Worm (Caenorhabditis elegans) whole organism, L1 larva: ENCODE results near the gene fbxl-1.

Experiments used
- F16B12.6 ChIP-seq: fragments of 150-350 bp; optimal IDR thresholded peaks from 2 replicates; lab custom pipeline; 2014; ENCODE audit warnings: missing biosample characterization, missing genetic modification characterization
- dsc-1 ChIP-seq: sonication (generic microtip); optimal IDR thresholded peaks from 2 replicates; lab custom pipeline; 2016; ENCODE audit warnings: mild to moderate bottlenecking, missing genetic modification characterization, missing compliant biosample characterization
- efl-1 ChIP-seq, 4 experiments: fragments of 150-350 bp; optimal IDR thresholded peaks in 3 of 4; peaks in 1 of 4; 1 replicate in 1 of 4; 2 replicates in 3 of 4; lab custom pipeline; 2014; ENCODE audit warnings: missing biosample characterization in 2 of 4, missing genetic modification characterization in 2 of 4, missing genetic modification reagents in 2 of 4
- elt-2 ChIP-seq: sonication (generic microtip); optimal IDR thresholded peaks from 2 replicates; lab custom pipeline; 2016; ENCODE audit warnings: missing genetic modification characterization, mild to moderate bottlenecking, inconsistent platforms, missing compliant biosample characterization, missing genetic modification reagents
- elt-3 ChIP-seq, 6 experiments: fragments of 150-350 bp in 1 of 6; sonication (generic microtip); optimal IDR thresholded peaks; 2 replicates each; lab custom pipeline; 2017 to 2018; ENCODE audit warnings: missing biosample characterization in 6 of 6, missing genetic modification characterization in 6 of 6, inconsistent platforms in 1 of 6
- ets-5 ChIP-seq: fragments of 200-800 bp; sonication (Bioruptor generic); IDR thresholded peaks from 2 replicates; pipeline ENCODE4 v1.3.6; 2022; ENCODE audit warnings: missing genetic modification characterization, missing compliant biosample characterization
- lin-13 ChIP-seq: fragments of 150-350 bp; optimal IDR thresholded peaks from 2 replicates; lab custom pipeline; 2014; ENCODE audit warnings: missing biosample characterization, missing genetic modification reagents, missing genetic modification characterization
- lin-14 ChIP-seq: fragments of 200-800 bp; sonication (Bioruptor generic); optimal IDR thresholded peaks from 2 replicates; lab custom pipeline; 2018; ENCODE audit warnings: mild to moderate bottlenecking, missing genetic modification characterization, moderate library complexity, missing compliant biosample characterization
- lin-39 ChIP-seq: fragments of 150-350 bp; optimal IDR thresholded peaks from 2 replicates; lab custom pipeline; 2014; ENCODE audit warnings: missing biosample characterization, missing genetic modification reagents, missing genetic modification characterization
- lir-3 ChIP-seq: sonication (generic microtip); optimal IDR thresholded peaks from 2 replicates; lab custom pipeline; 2016; ENCODE audit warnings: mild to moderate bottlenecking, missing genetic modification characterization, moderate library complexity, missing compliant biosample characterization; ENCODE audit not compliant: poor library complexity
- mab-9 ChIP-seq: fragments of 200-800 bp; sonication (Bioruptor generic); IDR thresholded peaks from 2 replicates; pipeline ENCODE4 v1.3.6; 2022; ENCODE audit warnings: missing genetic modification reagents, missing genetic modification characterization, missing compliant biosample characterization
- nhr-77 ChIP-seq: fragments of 150-350 bp; optimal IDR thresholded peaks from 2 replicates; lab custom pipeline; 2014; ENCODE audit warnings: missing biosample characterization, missing genetic modification characterization
- nhr-84 ChIP-seq: sonication (generic microtip); optimal IDR thresholded peaks from 2 replicates; lab custom pipeline; 2017; ENCODE audit warnings: missing biosample characterization, missing genetic modification characterization
- nhr-90 ChIP-seq: sonication (generic microtip); optimal IDR thresholded peaks from 2 replicates; lab custom pipeline; 2016; ENCODE audit warnings: mild to moderate bottlenecking, missing genetic modification characterization, missing compliant biosample characterization; ENCODE audit not compliant: poor library complexity
- pqm-1 ChIP-seq: sonication (generic microtip); optimal IDR thresholded peaks from 3 replicates; lab custom pipeline; 2017; ENCODE audit warnings: missing biosample characterization, missing genetic modification characterization
- sptf-1 ChIP-seq: fragments of 150-350 bp; optimal IDR thresholded peaks from 2 replicates; lab custom pipeline; 2014; ENCODE audit warnings: missing biosample characterization, missing genetic modification characterization
- tlp-1 ChIP-seq: fragments of 150-350 bp; optimal IDR thresholded peaks from 2 replicates; lab custom pipeline; 2014; ENCODE audit warnings: missing biosample characterization, missing genetic modification characterization
- zag-1 ChIP-seq: fragments of 150-350 bp; optimal IDR thresholded peaks from 2 replicates; lab custom pipeline; 2014; ENCODE audit warnings: missing biosample characterization, missing genetic modification characterization
- ztf-11 ChIP-seq, 2 experiments: sonication (generic microtip); optimal IDR thresholded peaks; 2 replicates each; lab custom pipeline; 2016 to 2017; ENCODE audit warnings: missing genetic modification characterization in 2 of 2, missing biosample characterization in 1 of 2, missing compliant biosample characterization in 1 of 2

Gene fbxl-1

ce11 chrIII:8281310-8281709 is 53.7 kb downstream of the fbxl-1 start:
- TF ChIP-seq zag-1 (tag; lab: Kevin White, UChicago): no peak
- TF ChIP-seq elt-2 (tag; lab: Kevin White, UChicago): no peak
- TF ChIP-seq mab-9: no peak
- no peak for TF ChIP-seq elt-3 (tag; optimal IDR thresholded peaks at IDR 0.05; lab: Kevin White, UChicago)
- TF ChIP-seq lin-39 (tag; lab: Kevin White, UChicago): no peak
- TF ChIP-seq efl-1 (optimal IDR thresholded peaks at IDR 0.05; lab: Kevin White, UChicago): no peak
- no peak for TF ChIP-seq efl-1 (GFP tag; optimal IDR thresholded peaks at IDR 0.05 in 1 of 2; lab: Kevin White, UChicago)
- TF ChIP-seq nhr-90: no peak
- TF ChIP-seq F16B12.6: no peak
- TF ChIP-seq pqm-1: no peak
- no peak for TF ChIP-seq nhr-77 (tag; lab: Kevin White, UChicago)
- TF ChIP-seq lir-3 (tag; lab: Kevin White, UChicago): no peak
- TF ChIP-seq dsc-1 (tag; lab: Kevin White, UChicago): no peak
- TF ChIP-seq lin-14 (GFP tag; lab: Kevin White, UChicago): no peak
- no peak for TF ChIP-seq nhr-84
- TF ChIP-seq lin-13: no peak
- TF ChIP-seq tlp-1: no peak
- no peak for TF ChIP-seq sptf-1 (tag; lab: Kevin White, UChicago)
- TF ChIP-seq ets-5 (GFP tag; lab: Robert Waterston, UW): no peak
- TF ChIP-seq ztf-11 (tag; optimal IDR thresholded peaks at IDR 0.05; lab: Kevin White, UChicago): no peak
